Worm (Caenorhabditis elegans): ENCODE data around the gene C16C8.17.

DNA sequence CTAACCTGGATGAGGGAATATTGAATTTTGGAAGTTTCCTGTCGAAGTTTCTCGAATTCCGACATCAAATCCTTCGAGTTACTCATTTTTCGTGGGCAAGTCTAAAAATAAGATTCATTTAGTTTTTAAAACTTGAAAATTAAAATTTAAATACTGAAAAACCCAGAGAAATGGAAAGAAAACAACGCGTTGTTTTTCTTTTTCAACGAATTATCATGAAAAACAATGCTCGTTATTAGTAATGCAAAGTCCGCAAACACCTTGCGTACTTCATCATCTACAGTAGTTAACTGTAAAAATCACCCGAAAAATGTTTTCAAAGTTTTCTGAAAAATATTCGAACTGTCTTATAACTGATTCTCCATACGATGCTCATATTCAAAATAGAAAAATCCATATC lies 3.7 kb downstream of the C16C8.17 start, which contains the start of gene C16C8.4:
- TF ChIP-seq zag-1 (tag; optimal IDR thresholded peaks at IDR 0.05) (no peak), spr-3 (GFP tag; optimal IDR thresholded peaks at IDR 0.05) (no peak), ceh-82 (tag; optimal IDR thresholded peaks at IDR 0.05) (no peak), fkh-10 (GFP tag; optimal IDR thresholded peaks at IDR 0.05) (no peak), set-16 (GFP tag; IDR thresholded peaks at IDR 0.05) (no peak), nhr-28 (tag; optimal IDR thresholded peaks at IDR 0.05) (no peak), pqm-1 (tag; optimal IDR thresholded peaks at IDR 0.05) (no peak)
